Fruit fly (Drosophila melanogaster) whole organism, embryonic: ENCODE data around the gene CG14043.
A peak's percentile ranks its signal among the peaks of the same experiment; 100 is the strongest.

ENCODE experiments used
- CG1024 ChIP-seq: fragments of 200-800 bp; sonication (Bioruptor generic); IDR thresholded peaks from 2 replicates; pipeline ENCODE4 v1.3.6; 2022; ENCODE audit warnings: missing biosample characterization, missing genetic modification characterization
- CG11560 ChIP-seq: fragments of 200-800 bp; sonication (Bioruptor generic); IDR thresholded peaks from 3 replicates; pipeline ENCODE4 v1.3.6; 2022; ENCODE audit warnings: missing biosample characterization, missing genetic modification characterization
- CG1233 ChIP-seq: fragments of 200-800 bp; sonication (Bioruptor generic); optimal IDR thresholded peaks from 4 replicates; lab custom pipeline; 2018; ENCODE audit warnings: missing biosample characterization, mild to moderate bottlenecking, missing genetic modification characterization
- CG12659 ChIP-seq: fragments of 200-800 bp; sonication (Bioruptor generic); optimal IDR thresholded peaks from 3 replicates; lab custom pipeline; 2017; ENCODE audit warnings: mild to moderate bottlenecking, missing biosample characterization, missing genetic modification reagents, missing genetic modification characterization
- CG14667 ChIP-seq: fragments of 200-800 bp; sonication (Bioruptor generic); IDR thresholded peaks from 2 replicates; pipeline ENCODE4 v1.3.6; 2022; ENCODE audit warnings: missing biosample characterization, missing genetic modification characterization
- CG17328 ChIP-seq: fragments of 200-800 bp; sonication (Bioruptor generic); IDR thresholded peaks from 2 replicates; pipeline ENCODE4 v1.3.6; 2022; ENCODE audit warnings: missing biosample characterization, missing genetic modification characterization
- CG3281 ChIP-seq: fragments of 200-800 bp; sonication (Bioruptor generic); optimal IDR thresholded peaks from 3 replicates; lab custom pipeline; 2017; ENCODE audit warnings: missing biosample characterization, mild to moderate bottlenecking, missing genetic modification characterization
- CG34376 ChIP-seq: fragments of 200-800 bp; sonication (Bioruptor generic); optimal IDR thresholded peaks from 2 replicates; lab custom pipeline; 2018; ENCODE audit warnings: missing biosample characterization, mild to moderate bottlenecking, missing genetic modification characterization
- CG3847 ChIP-seq: fragments of 200-800 bp; sonication (Bioruptor generic); IDR thresholded peaks from 2 replicates; pipeline ENCODE4 v1.3.6; 2022; ENCODE audit warnings: missing biosample characterization, missing genetic modification characterization
- CG4730 ChIP-seq: fragments of 200-800 bp; sonication (Bioruptor generic); IDR thresholded peaks from 2 replicates; pipeline ENCODE4 v1.3.6; 2022; ENCODE audit warnings: missing biosample characterization, missing genetic modification characterization
- CG4854 ChIP-seq: fragments of 200-800 bp; sonication (Bioruptor generic); optimal IDR thresholded peaks from 2 replicates; lab custom pipeline; 2016; ENCODE audit warnings: missing biosample characterization, missing genetic modification characterization, inconsistent platforms
- CG5953 ChIP-seq: fragments of 200-800 bp; sonication (Bioruptor generic); IDR thresholded peaks from 2 replicates; pipeline ENCODE4 v1.3.6; 2022; ENCODE audit warnings: missing biosample characterization, missing genetic modification characterization
- CG6175 ChIP-seq: fragments of 200-800 bp; sonication (Bioruptor generic); IDR thresholded peaks from 3 replicates; pipeline ENCODE4 v1.3.6; 2022; ENCODE audit warnings: missing biosample characterization, missing genetic modification characterization
- CG7987 ChIP-seq: fragments of 200-800 bp; sonication (Bioruptor generic); optimal IDR thresholded peaks from 2 replicates; lab custom pipeline; 2018; ENCODE audit warnings: missing biosample characterization, mild to moderate bottlenecking, missing genetic modification characterization, moderate library complexity
- CG8089 ChIP-seq: fragments of 200-800 bp; sonication (Bioruptor generic); optimal IDR thresholded peaks from 3 replicates; lab custom pipeline; 2016; ENCODE audit warnings: missing biosample characterization, missing genetic modification characterization
- CG8359 ChIP-seq: fragments of 200-800 bp; sonication (Bioruptor generic); optimal IDR thresholded peaks from 2 replicates; lab custom pipeline; 2017; ENCODE audit warnings: missing biosample characterization, mild to moderate bottlenecking, missing genetic modification characterization, borderline replicate concordance
- CG8388 ChIP-seq: fragments of 200-800 bp; sonication (Bioruptor generic); optimal IDR thresholded peaks from 2 replicates; lab custom pipeline; 2019; ENCODE audit warnings: missing biosample characterization, mild to moderate bottlenecking, missing genetic modification characterization, moderate library complexity
- CG8765 ChIP-seq: fragments of 200-800 bp; sonication (Bioruptor generic); IDR thresholded peaks from 2 replicates; pipeline ENCODE4 v1.3.6; 2022; ENCODE audit warnings: missing biosample characterization, missing genetic modification characterization
- CG9932 ChIP-seq: fragments of 200-800 bp; sonication (Bioruptor generic); IDR thresholded peaks from 2 replicates; pipeline ENCODE4 v1.3.6; 2022; ENCODE audit warnings: missing biosample characterization, missing genetic modification characterization
- CTCF ChIP-seq: fragments of 200-800 bp; sonication (Bioruptor generic); optimal IDR thresholded peaks from 2 replicates; lab custom pipeline; 2017; ENCODE audit warnings: missing biosample characterization, mild to moderate bottlenecking, missing genetic modification characterization, moderate library complexity
- ERR ChIP-seq: fragments of 200-800 bp; sonication (Bioruptor generic); optimal IDR thresholded peaks from 2 replicates; lab custom pipeline; 2016; ENCODE audit warnings: missing biosample characterization, missing genetic modification characterization
- HmgZ ChIP-seq: fragments of 200-800 bp; sonication (Bioruptor generic); optimal IDR thresholded peaks from 2 replicates; lab custom pipeline; 2018; ENCODE audit warnings: missing biosample characterization, mild to moderate bottlenecking, missing genetic modification characterization
- Med ChIP-seq: fragments of 200-800 bp; sonication (Bioruptor generic); peaks from one replicate; lab custom pipeline; 2016; ENCODE audit warnings: missing biosample characterization, missing genetic modification characterization, mild to moderate bottlenecking, inconsistent platforms, moderate library complexity
- Myb ChIP-seq: fragments of 200-800 bp; sonication (Bioruptor generic); optimal IDR thresholded peaks from 2 replicates; lab custom pipeline; 2016; ENCODE audit warnings: missing biosample characterization, missing genetic modification characterization
- Nf-YC ChIP-seq: fragments of 200-800 bp; optimal IDR thresholded peaks from 3 replicates; lab custom pipeline; 2019; ENCODE audit warnings: missing biosample characterization, mild to moderate bottlenecking, missing genetic modification characterization, moderate library complexity
- Rfx ChIP-seq: fragments of 200-800 bp; sonication (Bioruptor generic); IDR thresholded peaks from 2 replicates; pipeline ENCODE4 v1.3.6; 2022; ENCODE audit warnings: missing biosample characterization, missing genetic modification characterization
- TFAM ChIP-seq: fragments of 200-800 bp; sonication (Bioruptor generic); optimal IDR thresholded peaks from 2 replicates; lab custom pipeline; 2017; ENCODE audit warnings: missing biosample characterization, missing genetic modification characterization, inconsistent platforms
- Taf1 ChIP-seq: fragments of 200-800 bp; sonication (Bioruptor generic); IDR thresholded peaks from 2 replicates; pipeline ENCODE4 v1.3.6; 2022; ENCODE audit warnings: missing biosample characterization, missing genetic modification characterization
- Tbp ChIP-seq: fragments of >200 bp; optimal IDR thresholded peaks from 2 replicates; lab custom pipeline; 2018; ENCODE audit warnings: missing biosample characterization, missing genetic modification characterization
- Xbp1 ChIP-seq: fragments of 200-800 bp; sonication (Bioruptor generic); optimal IDR thresholded peaks from 3 replicates; lab custom pipeline; 2016; ENCODE audit warnings: missing biosample characterization, mild to moderate bottlenecking, missing genetic modification characterization
- amos ChIP-seq: fragments of 200-800 bp; sonication (Bioruptor generic); IDR thresholded peaks from 2 replicates; pipeline ENCODE4 v1.3.6; 2022; ENCODE audit warnings: missing biosample characterization, missing genetic modification characterization; ENCODE audit not compliant: partially characterized antibody
- cas ChIP-seq: fragments of 200-800 bp; sonication (Bioruptor generic); IDR thresholded peaks from 2 replicates; pipeline ENCODE4 v1.3.6; 2022; ENCODE audit warnings: missing biosample characterization, missing genetic modification characterization
- caup ChIP-seq: fragments of 200-800 bp; sonication (Bioruptor generic); optimal IDR thresholded peaks from 3 replicates; lab custom pipeline; 2017; ENCODE audit warnings: missing biosample characterization, mild to moderate bottlenecking, missing genetic modification characterization, moderate library complexity; ENCODE audit not compliant: severe bottlenecking
- crc ChIP-seq: fragments of 200-800 bp; sonication (Bioruptor generic); optimal IDR thresholded peaks from 2 replicates; lab custom pipeline; 2016; ENCODE audit warnings: missing biosample characterization, missing genetic modification characterization
- dm ChIP-seq: fragments of 200-800 bp; sonication (Bioruptor generic); optimal IDR thresholded peaks from 3 replicates; lab custom pipeline; 2016; ENCODE audit warnings: missing biosample characterization, missing genetic modification characterization
- emc ChIP-seq: fragments of 200-800 bp; sonication (Bioruptor generic); optimal IDR thresholded peaks from 2 replicates; lab custom pipeline; 2016; ENCODE audit warnings: missing biosample characterization, missing genetic modification characterization
- eyg ChIP-seq: fragments of 200-800 bp; sonication (Bioruptor generic); optimal IDR thresholded peaks from 3 replicates; lab custom pipeline; 2016; ENCODE audit warnings: missing biosample characterization, missing genetic modification characterization
- gem ChIP-seq: fragments of 200-800 bp; sonication (Bioruptor generic); optimal IDR thresholded peaks from 2 replicates; lab custom pipeline; 2019; ENCODE audit warnings: missing biosample characterization, mild to moderate bottlenecking, missing genetic modification characterization, moderate library complexity
- gfzf ChIP-seq: fragments of 200-800 bp; sonication (Bioruptor generic); optimal IDR thresholded peaks from 2 replicates; lab custom pipeline; 2016; ENCODE audit warnings: missing biosample characterization, mild to moderate bottlenecking, missing genetic modification characterization, moderate library complexity
- gro ChIP-seq: fragments of 200-800 bp; sonication (Bioruptor generic); optimal IDR thresholded peaks from 2 replicates; lab custom pipeline; 2016; ENCODE audit warnings: missing biosample characterization, missing genetic modification characterization
- her ChIP-seq: fragments of 200-800 bp; sonication (Bioruptor generic); optimal IDR thresholded peaks from 2 replicates; lab custom pipeline; 2016; ENCODE audit warnings: missing biosample characterization, missing genetic modification characterization
- kah ChIP-seq: fragments of 200-800 bp; sonication (Bioruptor generic); optimal IDR thresholded peaks from 2 replicates; lab custom pipeline; 2018; ENCODE audit warnings: missing biosample characterization, mild to moderate bottlenecking, missing genetic modification characterization
- knrl ChIP-seq: fragments of 200-800 bp; sonication (Bioruptor generic); IDR thresholded peaks from 3 replicates; pipeline ENCODE4 v1.3.6; 2022; ENCODE audit warnings: missing biosample characterization, missing genetic modification characterization; ENCODE audit not compliant: partially characterized antibody
- nmo ChIP-seq: fragments of 200-800 bp; sonication (Bioruptor generic); optimal IDR thresholded peaks from 2 replicates; lab custom pipeline; 2018; ENCODE audit warnings: missing biosample characterization, mild to moderate bottlenecking, missing genetic modification characterization, moderate library complexity
- scrt ChIP-seq: fragments of 200-800 bp; sonication (Bioruptor generic); optimal IDR thresholded peaks from 2 replicates; lab custom pipeline; 2018; ENCODE audit warnings: missing biosample characterization, mild to moderate bottlenecking, missing genetic modification characterization, moderate library complexity
- sens-2 ChIP-seq: fragments of 200-800 bp; sonication (Bioruptor generic); IDR thresholded peaks from 2 replicates; pipeline ENCODE4 v1.3.6; 2022; ENCODE audit warnings: missing biosample characterization, missing genetic modification characterization
- sob ChIP-seq: fragments of 200-800 bp; sonication (Bioruptor generic); IDR thresholded peaks from 2 replicates; pipeline ENCODE4 v1.3.6; 2022; ENCODE audit warnings: missing biosample characterization, missing genetic modification characterization
- tin ChIP-seq: fragments of 200-800 bp; sonication (Bioruptor generic); optimal IDR thresholded peaks from 3 replicates; lab custom pipeline; 2016; ENCODE audit warnings: missing biosample characterization, missing genetic modification characterization
- toy ChIP-seq: fragments of 200-800 bp; sonication (Bioruptor generic); IDR thresholded peaks from 2 replicates; pipeline ENCODE4 v1.3.6; 2022; ENCODE audit warnings: missing biosample characterization, missing genetic modification characterization
- zf30C ChIP-seq: fragments of 200-800 bp; sonication (Bioruptor generic); optimal IDR thresholded peaks from 3 replicates; lab custom pipeline; 2018; ENCODE audit warnings: missing biosample characterization, mild to moderate bottlenecking, missing genetic modification characterization

Gene CG14043

dm6 chr2L:4930541-4930940 is 41.0 kb upstream of the CG14043 start (continued):
- TF ChIP-seq CG7987 (GFP tag; lab: Kevin White, UChicago) (no peak), sob (no peak), amos (GFP tag; lab: Robert Waterston, UW) (no peak), CG17328 (GFP tag; lab: Robert Waterston, UW) (no peak), her (no peak), CG9932 (GFP tag; lab: Robert Waterston, UW) (no peak), nmo (GFP tag; lab: Kevin White, UChicago) (no peak), gem (tag; lab: Kevin White, UChicago) (peak; percentile 49), CG8765 (GFP tag; lab: Robert Waterston, UW) (no peak), Tbp (GFP tag; lab: Kevin White, UChicago) (no peak), Xbp1 (GFP tag; lab: Kevin White, UChicago) (no peak), CG8388 (GFP tag; lab: Kevin White, UChicago) (no peak), CG5953 (GFP tag; lab: Robert Waterston, UW) (no peak), CG3281 (peak; percentile 28), CG8089 (GFP tag; lab: Kevin White, UChicago) (no peak), toy (GFP tag; lab: Robert Waterston, UW) (no peak), emc (GFP tag; lab: Kevin White, UChicago) (no peak), CG14667 (GFP tag; lab: Robert Waterston, UW) (0 out of 2 replicates have a peak, but pooled peaks have one; percentile 3), caup (GFP tag; lab: Kevin White, UChicago) (no peak), CG1024 (GFP tag; lab: Robert Waterston, UW) (no peak)
- TF ChIP-seq, all 482 proteins: peak for 28

dm6 chr2L:4932284-4932683 is 39.2 kb upstream of the CG14043 start, which contains the start of gene hoe1:
Gene hoe1, minus strand, starts transcription at chr2L:4932384.
- TF ChIP-seq Nf-YC (tag; lab: Kevin White, UChicago) (no peak), CG6175 (GFP tag; lab: Robert Waterston, UW) (no peak), CG4854 (no peak), crc (GFP tag; lab: Kevin White, UChicago) (no peak), cas (no peak), CG4730 (GFP tag; lab: Robert Waterston, UW) (no peak), CG11560 (no peak), CTCF (GFP tag; lab: Kevin White, UChicago) (no peak), TFAM (GFP tag; lab: Kevin White, UChicago) (no peak)

dm6 chr2L:4936325-4936869 is 35.1 kb upstream of the CG14043 start, which contains the start of gene hoe2:
Gene hoe2, minus strand, starts transcription at chr2L:4936450.
- no peak for TF ChIP-seq cas
- TF ChIP-seq eyg (GFP tag; lab: Kevin White, UChicago): no peak
- no peak for TF ChIP-seq CG3847
- TF ChIP-seq knrl (GFP tag; lab: Robert Waterston, UW): no peak
- no peak for TF ChIP-seq tin (GFP tag; lab: Kevin White, UChicago)
- TF ChIP-seq gfzf (GFP tag; lab: Kevin White, UChicago): no peak
- TF ChIP-seq Med (GFP tag; lab: Kevin White, UChicago): peak; percentile 38
- TF ChIP-seq scrt (GFP tag; lab: Kevin White, UChicago): peak; percentile 94
- TF ChIP-seq zf30C (GFP tag; lab: Kevin White, UChicago): no peak
- TF ChIP-seq ERR (GFP tag; lab: Kevin White, UChicago): no peak
- TF ChIP-seq sens-2 (GFP tag; lab: Robert Waterston, UW): no peak
- no peak for TF ChIP-seq CG1233 (GFP tag; lab: Kevin White, UChicago)
- peak; percentile 37 for TF ChIP-seq CG34376 (GFP tag; lab: Kevin White, UChicago)
- no peak for TF ChIP-seq kah (GFP tag; lab: Kevin White, UChicago)
- no peak for TF ChIP-seq Taf1 (GFP tag; lab: Robert Waterston, UW)
- TF ChIP-seq dm (GFP tag; lab: Kevin White, UChicago): no peak
- TF ChIP-seq CG12659: no peak
- no peak for TF ChIP-seq gem (tag; lab: Kevin White, UChicago)
- TF ChIP-seq HmgZ (tag; lab: Kevin White, UChicago): no peak
- 0 out of 2 replicates have a peak, but pooled peaks have one; percentile 20 for TF ChIP-seq Rfx (GFP tag; lab: Robert Waterston, UW)
- no peak for TF ChIP-seq gro
- no peak for TF ChIP-seq CG8359 (GFP tag; lab: Kevin White, UChicago)
- TF ChIP-seq Myb (GFP tag; lab: Kevin White, UChicago): no peak
